Worm (Caenorhabditis elegans) whole organism, L4 larva: ENCODE measurements around the gene eif-3.F.

Experiments used
- D1046.2 ChIP-seq: fragments of 200-800 bp; sonication (Bioruptor generic); IDR thresholded peaks from 2 replicates; pipeline ENCODE4 v1.3.6; 2022; ENCODE audit warnings: missing genetic modification characterization, missing compliant biosample characterization
- F10B5.3 ChIP-seq: sonication (generic microtip); optimal IDR thresholded peaks from 2 replicates; lab custom pipeline; 2016; ENCODE audit warnings: mild to moderate bottlenecking, missing genetic modification characterization, missing compliant biosample characterization
- F37D6.2 ChIP-seq: sonication (generic microtip); optimal IDR thresholded peaks from 2 replicates; lab custom pipeline; 2016; ENCODE audit warnings: mild to moderate bottlenecking, missing genetic modification characterization, missing compliant biosample characterization
- R02D3.7 ChIP-seq: fragments of 150-350 bp; sonication (generic microtip); optimal IDR thresholded peaks from 3 replicates; lab custom pipeline; 2014; ENCODE audit warnings: missing biosample characterization, missing genetic modification characterization
- Y5F2A.4 ChIP-seq: fragments of 200-800 bp; sonication (Bioruptor generic); optimal IDR thresholded peaks from 2 replicates; lab custom pipeline; 2018; ENCODE audit warnings: mild to moderate bottlenecking, missing genetic modification characterization, missing compliant biosample characterization
- Y75B8A.6 ChIP-seq: fragments of 200-800 bp; sonication (Bioruptor generic); IDR thresholded peaks from 2 replicates; pipeline ENCODE4 v1.3.6; 2022; ENCODE audit warnings: missing genetic modification reagents, missing genetic modification characterization, missing compliant biosample characterization
- ZK337.2 ChIP-seq: fragments of 200-800 bp; sonication (Bioruptor generic); IDR thresholded peaks from 2 replicates; pipeline ENCODE4 v1.3.6; 2022; ENCODE audit warnings: missing genetic modification reagents, missing genetic modification characterization, missing compliant biosample characterization
- ama-1 ChIP-seq: fragments of 150-350 bp; optimal IDR thresholded peaks from 2 replicates; lab custom pipeline; 2014; ENCODE audit warnings: inconsistent platforms, mixed read lengths
- arid-1 ChIP-seq: fragments of 200-800 bp; sonication (Bioruptor generic); conservative IDR thresholded peaks from 2 replicates; pipeline ENCODE4 v1.3.6; 2022; ENCODE audit warnings: missing genetic modification reagents, missing genetic modification characterization, missing compliant biosample characterization
- attf-4 ChIP-seq: sonication (generic microtip); optimal IDR thresholded peaks from 3 replicates; lab custom pipeline; 2017; ENCODE audit warnings: missing biosample characterization, missing genetic modification characterization
- ceh-44 ChIP-seq: fragments of 200-800 bp; sonication (Bioruptor generic); IDR thresholded peaks from 2 replicates; pipeline ENCODE4 v1.3.6; 2022; ENCODE audit warnings: missing genetic modification reagents, missing genetic modification characterization, missing compliant biosample characterization
- ceh-62 ChIP-seq: sonication (generic microtip); optimal IDR thresholded peaks from 2 replicates; lab custom pipeline; 2017; ENCODE audit warnings: missing biosample characterization, missing genetic modification characterization
- ceh-82 ChIP-seq: sonication (generic microtip); optimal IDR thresholded peaks from 2 replicates; lab custom pipeline; 2017; ENCODE audit warnings: missing biosample characterization, missing genetic modification characterization
- ces-1 ChIP-seq: fragments of 150-350 bp; sonication (generic microtip); optimal IDR thresholded peaks from 4 replicates; lab custom pipeline; 2014; ENCODE audit warnings: missing biosample characterization, missing genetic modification reagents, missing genetic modification characterization
- cey-2 ChIP-seq: sonication (generic microtip); optimal IDR thresholded peaks from 3 replicates; lab custom pipeline; 2017; ENCODE audit warnings: missing genetic modification characterization, mild to moderate bottlenecking, missing compliant biosample characterization, antibody characterized with exemption, borderline replicate concordance; ENCODE audit not compliant: insufficient read depth
- daf-12 ChIP-seq: fragments of 150-350 bp; optimal IDR thresholded peaks from 2 replicates; lab custom pipeline; 2014; ENCODE audit warnings: missing biosample characterization, missing genetic modification reagents, missing genetic modification characterization
- daf-19 ChIP-seq: fragments of 200-800 bp; sonication (Bioruptor generic); conservative IDR thresholded peaks from 2 replicates; pipeline ENCODE4 v1.3.6; 2022; ENCODE audit warnings: missing genetic modification characterization, missing compliant biosample characterization
- dmd-6 ChIP-seq: fragments of 200-800 bp; sonication (Bioruptor generic); IDR thresholded peaks from 2 replicates; pipeline ENCODE4 v1.3.6; 2022; ENCODE audit warnings: missing genetic modification reagents, missing genetic modification characterization, missing compliant biosample characterization
- dmd-8 ChIP-seq: fragments of 200-800 bp; sonication (Bioruptor generic); IDR thresholded peaks from 2 replicates; pipeline ENCODE4 v1.3.6; 2022; ENCODE audit warnings: missing genetic modification characterization, missing compliant biosample characterization
- dmd-9 ChIP-seq: fragments of 200-800 bp; sonication (Bioruptor generic); IDR thresholded peaks from 2 replicates; pipeline ENCODE4 v1.3.6; 2022; ENCODE audit warnings: missing genetic modification reagents, missing genetic modification characterization, missing compliant biosample characterization
- dpl-1 ChIP-seq: fragments of 150-350 bp; optimal IDR thresholded peaks from 2 replicates; lab custom pipeline; 2014; ENCODE audit warnings: missing biosample characterization, missing genetic modification reagents, missing genetic modification characterization
- duxl-1 ChIP-seq: sonication (generic microtip); optimal IDR thresholded peaks from 2 replicates; lab custom pipeline; 2016; ENCODE audit warnings: mild to moderate bottlenecking, missing genetic modification characterization, moderate library complexity, missing compliant biosample characterization; ENCODE audit not compliant: poor library complexity
- fkh-10 ChIP-seq: fragments of 150-350 bp; optimal IDR thresholded peaks from 2 replicates; lab custom pipeline; 2014; ENCODE audit warnings: missing biosample characterization, missing genetic modification reagents, missing genetic modification characterization
- fos-1 ChIP-seq: fragments of 150-350 bp; optimal IDR thresholded peaks from 2 replicates; lab custom pipeline; 2014; ENCODE audit warnings: missing biosample characterization, missing genetic modification characterization
- hlh-11 ChIP-seq: fragments of 200-800 bp; sonication (Bioruptor generic); optimal IDR thresholded peaks from 2 replicates; lab custom pipeline; 2018; ENCODE audit warnings: mild to moderate bottlenecking, missing genetic modification characterization, missing compliant biosample characterization
- hlh-30 ChIP-seq: sonication (generic microtip); optimal IDR thresholded peaks from 2 replicates; lab custom pipeline; 2017; ENCODE audit warnings: antibody characterized with exemption, mild to moderate bottlenecking, missing genetic modification characterization, missing compliant biosample characterization; ENCODE audit not compliant: insufficient read depth
- lim-7 ChIP-seq: fragments of 200-800 bp; sonication (Bioruptor generic); IDR thresholded peaks from 2 replicates; pipeline ENCODE4 v1.3.6; 2022; ENCODE audit warnings: missing genetic modification characterization, missing compliant biosample characterization
- lin-13 ChIP-seq: fragments of 150-350 bp; optimal IDR thresholded peaks from 2 replicates; lab custom pipeline; 2014; ENCODE audit warnings: missing biosample characterization, missing genetic modification reagents, missing genetic modification characterization
- lin-38 ChIP-seq: fragments of 200-800 bp; sonication (Bioruptor generic); IDR thresholded peaks from 2 replicates; pipeline ENCODE4 v1.3.6; 2022; ENCODE audit warnings: missing genetic modification reagents, missing genetic modification characterization, missing compliant biosample characterization
- lin-39 ChIP-seq: fragments of 150-350 bp; optimal IDR thresholded peaks from 2 replicates; lab custom pipeline; 2014; ENCODE audit warnings: missing biosample characterization, missing genetic modification reagents, missing genetic modification characterization
- lsy-2 ChIP-seq, 2 experiments: fragments of 150-350 bp in 1 of 2; sonication (generic microtip) in 1 of 2; optimal IDR thresholded peaks; 2 replicates each; lab custom pipeline; 2014 to 2017; ENCODE audit warnings: missing biosample characterization in 2 of 2, missing genetic modification characterization in 2 of 2
- madf-9 ChIP-seq: fragments of 200-800 bp; sonication (Bioruptor generic); conservative IDR thresholded peaks from 2 replicates; pipeline ENCODE4 v1.3.6; 2022; ENCODE audit warnings: missing genetic modification reagents, missing genetic modification characterization, missing compliant biosample characterization
- mdt-29 ChIP-seq: fragments of 200-800 bp; sonication (Bioruptor generic); IDR thresholded peaks from 2 replicates; pipeline ENCODE4 v1.3.6; 2022; ENCODE audit warnings: missing genetic modification reagents, missing genetic modification characterization, missing compliant biosample characterization
- nhr-111 ChIP-seq: fragments of 200-800 bp; sonication (Bioruptor generic); optimal IDR thresholded peaks from 2 replicates; lab custom pipeline; 2018; ENCODE audit warnings: mild to moderate bottlenecking, missing genetic modification characterization, missing compliant biosample characterization
- nhr-237 ChIP-seq: sonication (generic microtip); optimal IDR thresholded peaks from 2 replicates; lab custom pipeline; 2017; ENCODE audit warnings: missing biosample characterization, missing genetic modification characterization
- nhr-28 ChIP-seq: fragments of 150-350 bp; optimal IDR thresholded peaks from 2 replicates; lab custom pipeline; 2014; ENCODE audit warnings: missing biosample characterization, missing genetic modification characterization
- nhr-42 ChIP-seq: fragments of 200-800 bp; sonication (Bioruptor generic); IDR thresholded peaks from 2 replicates; pipeline ENCODE4 v1.3.6; 2022; ENCODE audit warnings: missing genetic modification characterization, missing compliant biosample characterization
- nhr-48 ChIP-seq: sonication (generic microtip); optimal IDR thresholded peaks from 2 replicates; lab custom pipeline; 2016; ENCODE audit warnings: mild to moderate bottlenecking, missing genetic modification characterization, missing compliant biosample characterization
- nhr-6 ChIP-seq: fragments of 150-350 bp; optimal IDR thresholded peaks from 2 replicates; lab custom pipeline; 2014; ENCODE audit warnings: missing biosample characterization, missing genetic modification characterization
- nhr-77 ChIP-seq: fragments of 150-350 bp; optimal IDR thresholded peaks from 2 replicates; lab custom pipeline; 2014; ENCODE audit warnings: missing biosample characterization, missing genetic modification characterization
- php-3 ChIP-seq: fragments of 200-800 bp; sonication (Bioruptor generic); IDR thresholded peaks from 2 replicates; pipeline ENCODE4 v1.3.6; 2022; ENCODE audit warnings: missing genetic modification reagents, missing genetic modification characterization, missing compliant biosample characterization
- pqm-1 ChIP-seq: sonication (generic microtip); optimal IDR thresholded peaks from 2 replicates; lab custom pipeline; 2017; ENCODE audit warnings: missing biosample characterization, missing genetic modification characterization
- sdz-12 ChIP-seq: fragments of 200-800 bp; sonication (Bioruptor generic); optimal IDR thresholded peaks from 2 replicates; lab custom pipeline; 2018; ENCODE audit warnings: mild to moderate bottlenecking, missing genetic modification characterization, missing compliant biosample characterization
- set-16 ChIP-seq: fragments of 200-800 bp; sonication (Bioruptor generic); IDR thresholded peaks from 2 replicates; pipeline ENCODE4 v1.3.6; 2022; ENCODE audit warnings: missing genetic modification reagents, missing genetic modification characterization, missing compliant biosample characterization
- tag-97 ChIP-seq: fragments of 200-800 bp; sonication (Bioruptor generic); IDR thresholded peaks from 2 replicates; pipeline ENCODE4 v1.3.6; 2022; ENCODE audit warnings: missing genetic modification characterization, missing compliant biosample characterization
- unc-39 ChIP-seq: sonication (generic microtip); optimal IDR thresholded peaks from 2 replicates; lab custom pipeline; 2017; ENCODE audit warnings: missing biosample characterization, missing genetic modification characterization
- unc-62 ChIP-seq, 3 experiments: fragments of 150-350 bp in 1 of 3; sonication (generic microtip); optimal IDR thresholded peaks in 2 of 3; peaks in 1 of 3; 1 replicate in 1 of 3; 2 replicates in 2 of 3; lab custom pipeline; 2014 to 2017; ENCODE audit warnings: missing biosample characterization in 3 of 3, missing genetic modification characterization in 3 of 3, missing genetic modification reagents in 3 of 3, missing genotype in 1 of 3
- zfp-2 ChIP-seq: sonication (generic microtip); optimal IDR thresholded peaks from 2 replicates; lab custom pipeline; 2016; ENCODE audit warnings: mild to moderate bottlenecking, missing genetic modification characterization, missing compliant biosample characterization
- zfp-3 ChIP-seq: fragments of 200-800 bp; sonication (Bioruptor generic); conservative IDR thresholded peaks from 2 replicates; pipeline ENCODE4 v1.3.6; 2022; ENCODE audit warnings: missing genetic modification reagents, missing genetic modification characterization, missing compliant biosample characterization
- zip-2 ChIP-seq: fragments of 150-350 bp; optimal IDR thresholded peaks from 2 replicates; lab custom pipeline; 2014; ENCODE audit warnings: missing biosample characterization, missing genetic modification characterization

Gene eif-3.F

ce11 chrII:9282787-9283186, 48.7 kb upstream of the eif-3.F start (continued):
- TF ChIP-seq hlh-11 (tag; lab: Kevin White, UChicago), result peak; percentile 97
- peak; percentile 35; the same call in 1 of the 2 replicates for TF ChIP-seq php-3 (GFP tag; lab: Robert Waterston, UW)
- TF ChIP-seq dmd-8 (GFP tag; lab: Robert Waterston, UW), result 0 out of 2 replicates have a peak, but pooled peaks have one; percentile 31
- TF ChIP-seq attf-4 (tag; lab: Kevin White, UChicago), result peak; percentile 48
- peak; percentile 80 for TF ChIP-seq F37D6.2 (tag; lab: Kevin White, UChicago)
- no peak for TF ChIP-seq ZK337.2 (GFP tag; lab: Robert Waterston, UW)
- peak; percentile 61 for TF ChIP-seq lin-38
- TF ChIP-seq cey-2 (tag; lab: Kevin White, UChicago), result peak; percentile 67
- TF ChIP-seq nhr-111 (GFP tag; lab: Kevin White, UChicago), result no peak
- peak in 1 of 2 experiments; percentile 98 for TF ChIP-seq unc-62 (GFP tag; optimal IDR thresholded peaks at IDR 0.05 in 1 of 2; lab: Kevin White, UChicago)
- TF ChIP-seq unc-62 (tag; optimal IDR thresholded peaks at IDR 0.05; lab: Kevin White, UChicago), result no peak
- no peak for TF ChIP-seq Y5F2A.4
- no peak for TF ChIP-seq ceh-82
- TF ChIP-seq nhr-237, result peak; percentile 39
- TF ChIP-seq pqm-1 (tag; lab: Kevin White, UChicago), result peak; percentile 94
- no peak for TF ChIP-seq unc-39 (tag; lab: Kevin White, UChicago)
- TF ChIP-seq dmd-6 (GFP tag; lab: Robert Waterston, UW), result peak; percentile 91
- TF ChIP-seq fkh-10 (GFP tag; lab: Kevin White, UChicago), result peak; percentile 59
- TF ChIP-seq mdt-29 (GFP tag; lab: Robert Waterston, UW), result peak; percentile 63; the same call in 1 of the 2 replicates
- peak; percentile 50 for TF ChIP-seq nhr-6
- no peak for TF ChIP-seq daf-12
- TF ChIP-seq tag-97, result no peak
- peak; percentile 43 for TF ChIP-seq F10B5.3 (tag; lab: Kevin White, UChicago)
- TF ChIP-seq fos-1 (tag; lab: Kevin White, UChicago), result peak; percentile 35
- peak; percentile 81; the same call in 1 of the 2 replicates for TF ChIP-seq nhr-42 (GFP tag; lab: Robert Waterston, UW)
- TF ChIP-seq duxl-1 (tag; lab: Kevin White, UChicago), result peak; percentile 69
- no peak for TF ChIP-seq ceh-62 (tag; lab: Kevin White, UChicago)
- TF ChIP-seq lsy-2 (tag; optimal IDR thresholded peaks at IDR 0.05; lab: Kevin White, UChicago), result peak; percentile 87 to 94
- no peak for TF ChIP-seq sdz-12 (GFP tag; lab: Kevin White, UChicago)
- peak; percentile 59 for TF ChIP-seq lin-39
- no peak for TF ChIP-seq zfp-2 (tag; lab: Kevin White, UChicago)
- TF ChIP-seq dpl-1 (GFP tag; lab: Kevin White, UChicago), result peak; percentile 62
- TF ChIP-seq nhr-77 (tag; lab: Kevin White, UChicago), result peak; percentile 93
- peak; percentile 100 for TF ChIP-seq nhr-28 (tag; lab: Kevin White, UChicago)
- TF ChIP-seq lin-13 (GFP tag; lab: Kevin White, UChicago), result peak; percentile 90
- TF ChIP-seq ces-1, result no peak
- TF ChIP-seq ama-1, result peak; percentile 94
- 0 out of 2 replicates have a peak, but pooled peaks have one; percentile 12 for TF ChIP-seq daf-19 (GFP tag; lab: Robert Waterston, UW)
- peak; percentile 51 for TF ChIP-seq set-16 (GFP tag; lab: Robert Waterston, UW)
- 0 out of 2 replicates have a peak, but pooled peaks have one; percentile 23 for TF ChIP-seq madf-9 (GFP tag; lab: Robert Waterston, UW)
- TF ChIP-seq zip-2, result no peak
- no peak for TF ChIP-seq R02D3.7 (tag; lab: Kevin White, UChicago)
- 0 out of 2 replicates have a peak, but pooled peaks have one; percentile 42 for TF ChIP-seq D1046.2 (GFP tag; lab: Robert Waterston, UW)
- 0 out of 2 replicates have a peak, but pooled peaks have one; percentile 21 for TF ChIP-seq Y75B8A.6 (GFP tag; lab: Robert Waterston, UW)
- no peak for TF ChIP-seq dmd-9 (GFP tag; lab: Robert Waterston, UW)
- peak; percentile 71; the same call in 1 of the 2 replicates for TF ChIP-seq zfp-3 (GFP tag; lab: Robert Waterston, UW)
- TF ChIP-seq ceh-44, result 0 out of 2 replicates have a peak, but pooled peaks have one; percentile 14
- peak; percentile 62; the same call in 1 of the 2 replicates for TF ChIP-seq arid-1 (GFP tag; lab: Robert Waterston, UW)
- TF ChIP-seq nhr-48, result peak; percentile 81
- TF ChIP-seq lim-7 (GFP tag; lab: Robert Waterston, UW), result no peak
- peak; percentile 94 for TF ChIP-seq hlh-30 (tag; lab: Kevin White, UChicago)
